Fruit fly (Drosophila melanogaster) whole organism, embryonic: ENCODE data around the gene Taf6.
A peak's percentile ranks its signal among the peaks of the same experiment; 100 is the strongest.

Experiments
- Asciz ChIP-seq: fragments of 200-800 bp; sonication (Bioruptor generic); optimal IDR thresholded peaks from 2 replicates; lab custom pipeline; 2017; ENCODE audit warnings: missing biosample characterization, mild to moderate bottlenecking, missing genetic modification characterization, missing genetic modification reagents
- Atf-2 ChIP-seq: fragments of 200-800 bp; sonication (Bioruptor generic); optimal IDR thresholded peaks from 2 replicates; lab custom pipeline; 2016; ENCODE audit warnings: missing biosample characterization, missing genetic modification characterization
- Blimp-1 ChIP-seq: fragments of 200-800 bp; sonication (Bioruptor generic); optimal IDR thresholded peaks from 3 replicates; lab custom pipeline; 2018; ENCODE audit warnings: missing biosample characterization, missing genetic modification characterization, mild to moderate bottlenecking, moderate library complexity, missing genetic modification reagents
- CG10366 ChIP-seq: fragments of 200-800 bp; sonication (Bioruptor generic); IDR thresholded peaks from 2 replicates; pipeline ENCODE4 v1.3.6; 2022; ENCODE audit warnings: missing biosample characterization, missing genetic modification characterization
- CG11398 ChIP-seq: fragments of 200-800 bp; sonication (Bioruptor generic); optimal IDR thresholded peaks from 2 replicates; lab custom pipeline; 2016; ENCODE audit warnings: missing biosample characterization, missing genetic modification characterization
- CG11723 ChIP-seq: fragments of 200-800 bp; sonication (Bioruptor generic); optimal IDR thresholded peaks from 2 replicates; lab custom pipeline; 2017; ENCODE audit warnings: missing biosample characterization, mild to moderate bottlenecking, missing genetic modification characterization
- CG12155 ChIP-seq: fragments of 200-800 bp; sonication (Bioruptor generic); optimal IDR thresholded peaks from 3 replicates; lab custom pipeline; 2016; ENCODE audit warnings: missing biosample characterization, missing genetic modification characterization
- CG12236 ChIP-seq: fragments of 200-800 bp; sonication (Bioruptor generic); optimal IDR thresholded peaks from 2 replicates; lab custom pipeline; 2016; ENCODE audit warnings: missing biosample characterization, missing genetic modification characterization
- CG15011 ChIP-seq: fragments of 200-800 bp; sonication (Bioruptor generic); optimal IDR thresholded peaks from 3 replicates; lab custom pipeline; 2018; ENCODE audit warnings: missing biosample characterization, mild to moderate bottlenecking, missing genetic modification characterization
- CG1602 ChIP-seq: fragments of 200-800 bp; sonication (Bioruptor generic); optimal IDR thresholded peaks from 3 replicates; lab custom pipeline; 2016; ENCODE audit warnings: missing biosample characterization, missing genetic modification characterization
- CG17802 ChIP-seq: fragments of 200-800 bp; sonication (Bioruptor generic); optimal IDR thresholded peaks from 2 replicates; lab custom pipeline; 2018; ENCODE audit warnings: missing biosample characterization, mild to moderate bottlenecking, missing genetic modification characterization, moderate library complexity
- CG17829 ChIP-seq: fragments of 200-800 bp; optimal IDR thresholded peaks from 2 replicates; lab custom pipeline; 2019; ENCODE audit warnings: missing biosample characterization, mild to moderate bottlenecking, missing genetic modification characterization, moderate library complexity
- CG18764 ChIP-seq: fragments of 200-800 bp; sonication (Bioruptor generic); optimal IDR thresholded peaks from 3 replicates; lab custom pipeline; 2016; ENCODE audit warnings: missing biosample characterization, missing genetic modification characterization
- CG3163 ChIP-seq: fragments of 200-800 bp; sonication (Bioruptor generic); optimal IDR thresholded peaks from 3 replicates; lab custom pipeline; 2016; ENCODE audit warnings: missing biosample characterization, missing genetic modification characterization
- CG32767 ChIP-seq: fragments of 200-800 bp; sonication (Bioruptor generic); IDR thresholded peaks from 2 replicates; pipeline ENCODE4 v1.3.6; 2022; ENCODE audit warnings: missing biosample characterization, missing genetic modification characterization
- CG4617 ChIP-seq: fragments of 200-800 bp; sonication (Bioruptor generic); optimal IDR thresholded peaks from 3 replicates; lab custom pipeline; 2016; ENCODE audit warnings: missing biosample characterization, missing genetic modification characterization, borderline replicate concordance
- CG7372 ChIP-seq: fragments of 200-800 bp; sonication (Bioruptor generic); IDR thresholded peaks from 2 replicates; pipeline ENCODE4 v1.3.6; 2022; ENCODE audit warnings: missing biosample characterization, missing genetic modification characterization
- CG8089 ChIP-seq: fragments of 200-800 bp; sonication (Bioruptor generic); optimal IDR thresholded peaks from 3 replicates; lab custom pipeline; 2016; ENCODE audit warnings: missing biosample characterization, missing genetic modification characterization
- CG8359 ChIP-seq: fragments of 200-800 bp; sonication (Bioruptor generic); optimal IDR thresholded peaks from 2 replicates; lab custom pipeline; 2017; ENCODE audit warnings: missing biosample characterization, mild to moderate bottlenecking, missing genetic modification characterization, borderline replicate concordance
- Chrac-16 ChIP-seq: fragments of 200-800 bp; sonication (Bioruptor generic); optimal IDR thresholded peaks from 3 replicates; lab custom pipeline; 2016; ENCODE audit warnings: missing biosample characterization, missing genetic modification characterization
- Dad ChIP-seq: fragments of 200-800 bp; sonication (Bioruptor generic); optimal IDR thresholded peaks from 3 replicates; lab custom pipeline; 2016; ENCODE audit warnings: missing biosample characterization, missing genetic modification characterization
- Eip74EF ChIP-seq, 2 experiments: fragments of 200-800 bp in 1 of 2; fragments of >200 bp in 1 of 2; sonication (Bioruptor generic) in 1 of 2; optimal IDR thresholded peaks; 2 replicates each; lab custom pipeline; 2017 to 2019; ENCODE audit warnings: missing biosample characterization in 2 of 2, missing genetic modification characterization in 2 of 2, mild to moderate bottlenecking in 1 of 2, moderate library complexity in 1 of 2
- GATAe ChIP-seq: fragments of 200-800 bp; sonication (Bioruptor generic); conservative IDR thresholded peaks from 2 replicates; pipeline ENCODE4 v1.3.6; 2022; ENCODE audit warnings: missing biosample characterization, missing genetic modification characterization
- HLH54F ChIP-seq: fragments of 200-800 bp; sonication (Bioruptor generic); optimal IDR thresholded peaks from 3 replicates; lab custom pipeline; 2016; ENCODE audit warnings: missing biosample characterization, missing genetic modification characterization
- HmgZ ChIP-seq: fragments of 200-800 bp; sonication (Bioruptor generic); optimal IDR thresholded peaks from 2 replicates; lab custom pipeline; 2018; ENCODE audit warnings: missing biosample characterization, mild to moderate bottlenecking, missing genetic modification characterization
- Hr51 ChIP-seq, 2 experiments: fragments of 200-800 bp; sonication (Bioruptor generic); optimal IDR thresholded peaks; 2 replicates in 1 of 2; 3 replicates in 1 of 2; lab custom pipeline; 2016 to 2018; ENCODE audit warnings: missing biosample characterization in 2 of 2, missing genetic modification characterization in 2 of 2, mild to moderate bottlenecking in 1 of 2, moderate library complexity in 1 of 2
- Lim3 ChIP-seq: fragments of 200-800 bp; sonication (Bioruptor generic); IDR thresholded peaks from 2 replicates; pipeline ENCODE4 v1.3.6; 2022; ENCODE audit warnings: missing biosample characterization, missing genetic modification characterization
- Mrtf ChIP-seq: fragments of 200-800 bp; sonication (Bioruptor generic); IDR thresholded peaks from 3 replicates; pipeline ENCODE4 v1.3.6; 2022; ENCODE audit warnings: missing biosample characterization, missing genetic modification characterization
- Nf-YB ChIP-seq: fragments of 200-800 bp; sonication (Bioruptor generic); optimal IDR thresholded peaks from 3 replicates; lab custom pipeline; 2019; ENCODE audit warnings: missing biosample characterization, mild to moderate bottlenecking, missing genetic modification characterization, moderate library complexity
- Side ChIP-seq: fragments of 200-800 bp; sonication (Bioruptor generic); optimal IDR thresholded peaks from 2 replicates; lab custom pipeline; 2016; ENCODE audit warnings: missing biosample characterization, missing genetic modification characterization
- Six4 ChIP-seq: fragments of 200-800 bp; sonication (Bioruptor generic); optimal IDR thresholded peaks from 2 replicates; lab custom pipeline; 2016; ENCODE audit warnings: missing biosample characterization, missing genetic modification characterization
- Sox100B ChIP-seq: fragments of 200-800 bp; sonication (Bioruptor generic); optimal IDR thresholded peaks from 3 replicates; lab custom pipeline; 2018; ENCODE audit warnings: missing biosample characterization, mild to moderate bottlenecking, missing genetic modification characterization
- ac ChIP-seq: fragments of 200-800 bp; sonication (Bioruptor generic); optimal IDR thresholded peaks from 3 replicates; lab custom pipeline; 2017; ENCODE audit warnings: missing biosample characterization, mild to moderate bottlenecking, missing genetic modification characterization
- al ChIP-seq: fragments of 200-800 bp; sonication (Bioruptor generic); IDR thresholded peaks from 2 replicates; pipeline ENCODE4 v1.3.6; 2022; ENCODE audit warnings: missing biosample characterization, missing genetic modification characterization
- ato ChIP-seq: fragments of 200-800 bp; sonication (Bioruptor generic); IDR thresholded peaks from 2 replicates; pipeline ENCODE4 v1.3.6; 2022; ENCODE audit warnings: missing biosample characterization, missing genetic modification characterization; ENCODE audit not compliant: partially characterized antibody
- bowl ChIP-seq: fragments of 200-800 bp; sonication (Bioruptor generic); IDR thresholded peaks from 2 replicates; pipeline ENCODE4 v1.3.6; 2022; ENCODE audit warnings: missing biosample characterization, missing genetic modification characterization
- cas ChIP-seq: fragments of 200-800 bp; sonication (Bioruptor generic); IDR thresholded peaks from 2 replicates; pipeline ENCODE4 v1.3.6; 2022; ENCODE audit warnings: missing biosample characterization, missing genetic modification characterization
- chif ChIP-seq, 2 experiments: fragments of 200-800 bp; sonication (Bioruptor generic); optimal IDR thresholded peaks; 3 replicates each; lab custom pipeline; 2016; ENCODE audit warnings: missing biosample characterization in 2 of 2, missing genetic modification characterization in 2 of 2
- chn ChIP-seq: fragments of 200-800 bp; sonication (Bioruptor generic); optimal IDR thresholded peaks from 2 replicates; lab custom pipeline; 2016; ENCODE audit warnings: missing biosample characterization, missing genetic modification characterization
- crol ChIP-seq: fragments of 200-800 bp; sonication (Bioruptor generic); IDR thresholded peaks from 2 replicates; pipeline ENCODE4 v1.3.6; 2022; ENCODE audit warnings: missing biosample characterization, missing genetic modification characterization
- crp ChIP-seq, 2 experiments: fragments of 200-800 bp; sonication (Bioruptor generic); optimal IDR thresholded peaks; 2 replicates in 1 of 2; 3 replicates in 1 of 2; lab custom pipeline; 2017; ENCODE audit warnings: missing biosample characterization in 2 of 2, missing genetic modification characterization in 2 of 2, mild to moderate bottlenecking in 1 of 2, moderate library complexity in 1 of 2
- fd102C ChIP-seq: fragments of 200-800 bp; sonication (Bioruptor generic); optimal IDR thresholded peaks from 2 replicates; lab custom pipeline; 2018; ENCODE audit warnings: missing biosample characterization, mild to moderate bottlenecking, missing genetic modification characterization, moderate library complexity
- gcm2 ChIP-seq: fragments of 200-800 bp; sonication (Bioruptor generic); optimal IDR thresholded peaks from 2 replicates; lab custom pipeline; 2016; ENCODE audit warnings: missing biosample characterization, missing genetic modification characterization
- grn ChIP-seq: fragments of 200-800 bp; sonication (Bioruptor generic); optimal IDR thresholded peaks from 3 replicates; lab custom pipeline; 2017; ENCODE audit warnings: missing biosample characterization, missing genetic modification characterization
- insv ChIP-seq, 2 experiments: fragments of 200-800 bp; sonication (Bioruptor generic); optimal IDR thresholded peaks; 3 replicates each; lab custom pipeline; 2016 to 2018; ENCODE audit warnings: missing biosample characterization in 2 of 2, missing genetic modification characterization in 2 of 2
- mirr ChIP-seq: fragments of 200-800 bp; sonication (Bioruptor generic); optimal IDR thresholded peaks from 3 replicates; lab custom pipeline; 2018; ENCODE audit warnings: missing biosample characterization, mild to moderate bottlenecking, missing genetic modification characterization
- odd ChIP-seq: fragments of 200-800 bp; sonication (Bioruptor generic); optimal IDR thresholded peaks from 2 replicates; lab custom pipeline; 2017; ENCODE audit warnings: missing biosample characterization, mild to moderate bottlenecking, missing genetic modification characterization
- vfl ChIP-seq: fragments of 200-800 bp; sonication (Bioruptor generic); optimal IDR thresholded peaks from 2 replicates; lab custom pipeline; 2016; ENCODE audit warnings: missing biosample characterization, missing genetic modification characterization
- wek ChIP-seq: fragments of 200-800 bp; sonication (Bioruptor generic); optimal IDR thresholded peaks from 3 replicates; lab custom pipeline; 2018; ENCODE audit warnings: missing biosample characterization, mild to moderate bottlenecking, missing genetic modification characterization, moderate library complexity
- zen2 ChIP-seq: fragments of 200-800 bp; sonication (Bioruptor generic); IDR thresholded peaks from 3 replicates; pipeline ENCODE4 v1.3.6; 2022; ENCODE audit warnings: missing biosample characterization, missing genetic modification characterization; ENCODE audit not compliant: partially characterized antibody

Taf6 gene

DNA sequence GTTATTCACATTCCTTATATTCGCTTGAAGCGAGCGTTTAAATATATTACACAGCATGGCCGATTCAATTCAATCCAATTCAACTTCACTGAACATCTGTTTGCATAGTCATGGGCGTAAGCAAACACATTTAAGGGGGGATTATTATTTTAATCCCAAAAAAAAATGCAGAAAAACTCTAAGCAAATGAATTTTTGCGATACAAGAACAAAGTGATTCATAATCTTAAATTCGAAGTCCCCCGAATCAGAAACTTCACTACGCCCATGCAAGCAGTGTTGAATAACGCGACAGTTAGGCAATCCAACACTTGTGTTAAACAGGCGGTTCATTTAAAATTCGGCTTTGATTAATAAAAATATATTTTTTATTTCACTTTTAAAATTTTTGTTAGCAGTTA is 8.5 kb upstream of the Taf6 start, which contains the start of gene CG14100 (continued):
- TF ChIP-seq CG10366 (peak; percentile 100), CG17829 (tag; lab: Kevin White, UChicago) (peak; percentile 100), Mrtf (GFP tag; lab: Robert Waterston, UW) (peak; percentile 100), Six4 (GFP tag; lab: Kevin White, UChicago) (peak; percentile 100), Eip74EF (GFP tag; optimal IDR thresholded peaks at IDR 0.05; lab: Kevin White, UChicago) (peak in 1 of 2 experiments; percentile 100), vfl (peak; percentile 100), bowl (GFP tag; lab: Robert Waterston, UW) (peak; percentile 100), CG4617 (GFP tag; lab: Kevin White, UChicago) (peak; percentile 100), Hr51 (GFP tag; optimal IDR thresholded peaks at IDR 0.05; lab: Kevin White, UChicago) (peak; percentile 100), mirr (peak; percentile 100), Lim3 (GFP tag; lab: Robert Waterston, UW) (peak; percentile 100), CG32767 (GFP tag; lab: Robert Waterston, UW) (peak; percentile 100), gcm2 (GFP tag; lab: Kevin White, UChicago) (peak; percentile 100), odd (peak; percentile 100), CG12155 (GFP tag; lab: Kevin White, UChicago) (peak; percentile 100), Side (GFP tag; lab: Kevin White, UChicago) (peak; percentile 100), CG8359 (peak; percentile 98), fd102C (GFP tag; lab: Kevin White, UChicago) (peak; percentile 99), crol (GFP tag; lab: Robert Waterston, UW) (peak; percentile 96), CG11723 (peak; percentile 100), CG3163 (GFP tag; lab: Kevin White, UChicago) (peak; percentile 99), HLH54F (GFP tag; lab: Kevin White, UChicago) (peak; percentile 100), Chrac-16 (GFP tag; lab: Kevin White, UChicago) (peak; percentile 100), chn (GFP tag; lab: Kevin White, UChicago) (peak; percentile 100), CG15011 (peak; percentile 100), CG1602 (GFP tag; lab: Kevin White, UChicago) (peak; percentile 100), ato (GFP tag; lab: Robert Waterston, UW) (no peak), CG18764 (GFP tag; lab: Kevin White, UChicago) (peak; percentile 100), cas (GFP tag; lab: Robert Waterston, UW) (peak; percentile 100), Atf-2 (GFP tag; lab: Kevin White, UChicago) (peak; percentile 100), Sox100B (peak; percentile 100), CG17802 (tag; lab: Kevin White, UChicago) (peak; percentile 97), CG11398 (GFP tag; lab: Kevin White, UChicago) (peak; percentile 100), ac (GFP tag; lab: Kevin White, UChicago) (peak; percentile 100), chif (GFP tag; optimal IDR thresholded peaks at IDR 0.05; lab: Kevin White, UChicago) (peak; percentile 100), crp (GFP tag; optimal IDR thresholded peaks at IDR 0.05; lab: Kevin White, UChicago) (peak; percentile 94 to 95), Asciz (GFP tag; lab: Kevin White, UChicago) (peak; percentile 100), HmgZ (tag; lab: Kevin White, UChicago) (peak; percentile 100), GATAe (GFP tag; lab: Robert Waterston, UW) (peak; percentile 100), grn (peak; percentile 99), insv (GFP tag; optimal IDR thresholded peaks at IDR 0.05; lab: Kevin White, UChicago) (peak; percentile 91 to 93), zen2 (GFP tag; lab: Robert Waterston, UW) (no peak), Dad (GFP tag; lab: Kevin White, UChicago) (peak; percentile 100), Nf-YB (peak; percentile 94), Blimp-1 (GFP tag; lab: Kevin White, UChicago) (peak; percentile 100), wek (GFP tag; lab: Kevin White, UChicago) (peak; percentile 100), al (GFP tag; lab: Robert Waterston, UW) (peak; percentile 100), CG8089 (GFP tag; lab: Kevin White, UChicago) (peak; percentile 100), CG7372 (peak; percentile 100), CG12236 (GFP tag; lab: Kevin White, UChicago) (peak; percentile 100)
